Fruit fly (Drosophila melanogaster) whole organism, embryonic: ENCODE data around the gene CG42592.

Source experiments
- Awh ChIP-seq: fragments of 200-800 bp; sonication (Bioruptor generic); IDR thresholded peaks from 2 replicates; pipeline ENCODE4, ENCODE4 v1.3.6; 2022; ENCODE audit warnings: missing biosample characterization, missing genetic modification characterization
- Bdp1 ChIP-seq: fragments of 200-800 bp; sonication (Bioruptor generic); optimal IDR thresholded peaks from 3 replicates; lab custom pipeline; 2016; ENCODE audit warnings: missing biosample characterization, missing genetic modification characterization
- C15 ChIP-seq: fragments of 200-800 bp; sonication (Bioruptor generic); IDR thresholded peaks from 3 replicates; pipeline ENCODE4 v1.3.6; 2022; ENCODE audit warnings: missing biosample characterization, missing genetic modification characterization
- CG10274 ChIP-seq: fragments of 200-800 bp; sonication (Bioruptor generic); optimal IDR thresholded peaks from 3 replicates; lab custom pipeline; 2017; ENCODE audit warnings: missing biosample characterization, mild to moderate bottlenecking, missing genetic modification characterization
- CG10431 ChIP-seq: fragments of 200-800 bp; sonication (Bioruptor generic); optimal IDR thresholded peaks from 3 replicates; lab custom pipeline; 2018; ENCODE audit warnings: missing biosample characterization, mild to moderate bottlenecking, missing genetic modification characterization
- CG10959 ChIP-seq: fragments of 200-800 bp; sonication (Bioruptor generic); IDR thresholded peaks from 2 replicates; pipeline ENCODE4 v1.3.6; 2022; ENCODE audit warnings: missing biosample characterization, missing genetic modification characterization
- CG12219 ChIP-seq: fragments of 200-800 bp; sonication (Bioruptor generic); optimal IDR thresholded peaks from 3 replicates; lab custom pipeline; 2018; ENCODE audit warnings: missing biosample characterization, mild to moderate bottlenecking, missing genetic modification characterization
- CG12942 ChIP-seq: fragments of 200-800 bp; sonication (Bioruptor generic); optimal IDR thresholded peaks from 3 replicates; lab custom pipeline; 2016; ENCODE audit warnings: missing biosample characterization, missing genetic modification characterization
- CG13287 ChIP-seq: fragments of 200-800 bp; sonication (Bioruptor generic); IDR thresholded peaks from 2 replicates; pipeline ENCODE4 v1.3.6; 2022; ENCODE audit warnings: missing biosample characterization, missing genetic modification characterization; ENCODE audit not compliant: partially characterized antibody
- CG16813 ChIP-seq: fragments of 200-800 bp; sonication (Bioruptor generic); IDR thresholded peaks from 3 replicates; pipeline ENCODE4 v1.3.6; 2022; ENCODE audit warnings: missing biosample characterization, missing genetic modification characterization; ENCODE audit not compliant: partially characterized antibody
- CG17361 ChIP-seq: fragments of 200-800 bp; sonication (Bioruptor generic); IDR thresholded peaks from 3 replicates; pipeline ENCODE4 v1.3.6; 2022; ENCODE audit warnings: missing biosample characterization, missing genetic modification characterization
- CG1832 ChIP-seq: fragments of 200-800 bp; sonication (Bioruptor generic); optimal IDR thresholded peaks from 2 replicates; lab custom pipeline; 2017; ENCODE audit warnings: missing biosample characterization, mild to moderate bottlenecking, missing genetic modification characterization, inconsistent platforms
- CG2129 ChIP-seq: fragments of 200-800 bp; sonication (Bioruptor generic); IDR thresholded peaks from 2 replicates; pipeline ENCODE4 v1.3.6; 2022; ENCODE audit warnings: missing biosample characterization, missing genetic modification characterization; ENCODE audit not compliant: partially characterized antibody
- CG2199 ChIP-seq: fragments of 200-800 bp; sonication (Bioruptor generic); IDR thresholded peaks from 3 replicates; pipeline ENCODE4 v1.3.6; 2022; ENCODE audit warnings: missing biosample characterization, missing genetic modification characterization
- CG31224 ChIP-seq: fragments of 200-800 bp; sonication (Bioruptor generic); IDR thresholded peaks from 2 replicates; pipeline ENCODE4 v1.3.6; 2022; ENCODE audit warnings: missing biosample characterization, missing genetic modification characterization
- CG31365 ChIP-seq: fragments of 200-800 bp; sonication (Bioruptor generic); optimal IDR thresholded peaks from 2 replicates; lab custom pipeline; 2018; ENCODE audit warnings: missing biosample characterization, mild to moderate bottlenecking, missing genetic modification characterization
- CG31388 ChIP-seq: fragments of 200-800 bp; sonication (Bioruptor generic); optimal IDR thresholded peaks from 2 replicates; lab custom pipeline; 2016; ENCODE audit warnings: missing biosample characterization, missing genetic modification characterization
- CG31441 ChIP-seq: fragments of 200-800 bp; sonication (Bioruptor generic); IDR thresholded peaks from 2 replicates; pipeline ENCODE4 v1.3.6; 2022; ENCODE audit warnings: missing biosample characterization, missing genetic modification characterization
- CG3163 ChIP-seq: fragments of 200-800 bp; sonication (Bioruptor generic); optimal IDR thresholded peaks from 3 replicates; lab custom pipeline; 2016; ENCODE audit warnings: missing biosample characterization, missing genetic modification characterization
- CG33557 ChIP-seq: fragments of 200-800 bp; sonication (Bioruptor generic); optimal IDR thresholded peaks from 2 replicates; lab custom pipeline; 2019; ENCODE audit warnings: missing biosample characterization, mild to moderate bottlenecking, missing genetic modification characterization, moderate library complexity
- CG3838 ChIP-seq: fragments of 200-800 bp; sonication (Bioruptor generic); optimal IDR thresholded peaks from 3 replicates; lab custom pipeline; 2016; ENCODE audit warnings: missing biosample characterization, missing genetic modification characterization
- CG4360 ChIP-seq: fragments of 200-800 bp; sonication (Bioruptor generic); IDR thresholded peaks from 2 replicates; pipeline ENCODE4 v1.3.6; 2022; ENCODE audit warnings: missing biosample characterization, missing genetic modification characterization
- CG7745 ChIP-seq: fragments of 200-800 bp; sonication (Bioruptor generic); optimal IDR thresholded peaks from 2 replicates; lab custom pipeline; 2018; ENCODE audit warnings: missing biosample characterization, mild to moderate bottlenecking, missing genetic modification characterization, moderate library complexity
- CG9215 ChIP-seq: fragments of 200-800 bp; sonication (Bioruptor generic); IDR thresholded peaks from 2 replicates; pipeline ENCODE4 v1.3.6; 2022; ENCODE audit warnings: missing biosample characterization, missing genetic modification characterization
- CG9797 ChIP-seq: fragments of 200-800 bp; sonication (Bioruptor generic); optimal IDR thresholded peaks from 3 replicates; lab custom pipeline; 2018; ENCODE audit warnings: missing biosample characterization, mild to moderate bottlenecking, missing genetic modification characterization
- D ChIP-seq, 2 experiments: fragments of 200-800 bp in 1 of 2; fragments of >200 bp in 1 of 2; sonication (Bioruptor generic) in 1 of 2; optimal IDR thresholded peaks; 2 replicates in 1 of 2; 3 replicates in 1 of 2; lab custom pipeline; 2017; ENCODE audit warnings: mild to moderate bottlenecking in 1 of 2, missing biosample characterization in 1 of 2, missing genetic modification characterization in 1 of 2, missing genetic modification reagents in 1 of 2
- D19B ChIP-seq: fragments of 200-800 bp; sonication (Bioruptor generic); optimal IDR thresholded peaks from 2 replicates; lab custom pipeline; 2017; ENCODE audit warnings: missing biosample characterization, mild to moderate bottlenecking, missing genetic modification characterization
- HmgD ChIP-seq: fragments of 200-800 bp; sonication (Bioruptor generic); optimal IDR thresholded peaks from 3 replicates; lab custom pipeline; 2016; ENCODE audit warnings: missing biosample characterization, missing genetic modification characterization
- Hr51 ChIP-seq, 2 experiments: fragments of 200-800 bp; sonication (Bioruptor generic); optimal IDR thresholded peaks; 2 replicates in 1 of 2; 3 replicates in 1 of 2; lab custom pipeline; 2016 to 2018; ENCODE audit warnings: missing biosample characterization in 2 of 2, missing genetic modification characterization in 2 of 2, mild to moderate bottlenecking in 1 of 2, moderate library complexity in 1 of 2
- Jarid2 ChIP-seq: fragments of 200-800 bp; sonication (Bioruptor generic); optimal IDR thresholded peaks from 3 replicates; lab custom pipeline; 2017; ENCODE audit warnings: mild to moderate bottlenecking, missing biosample characterization, missing genetic modification reagents, missing genetic modification characterization
- Max ChIP-seq: fragments of 200-800 bp; sonication (Bioruptor generic); optimal IDR thresholded peaks from 2 replicates; lab custom pipeline; 2016; ENCODE audit warnings: missing biosample characterization, mild to moderate bottlenecking, missing genetic modification characterization
- Med ChIP-seq: fragments of 200-800 bp; sonication (Bioruptor generic); peaks from one replicate; lab custom pipeline; 2016; ENCODE audit warnings: missing biosample characterization, missing genetic modification characterization, mild to moderate bottlenecking, inconsistent platforms, moderate library complexity
- Optix ChIP-seq: fragments of 200-800 bp; sonication (Bioruptor generic); IDR thresholded peaks from 3 replicates; pipeline ENCODE4 v1.3.6; 2022; ENCODE audit warnings: missing biosample characterization, missing genetic modification characterization
- PHDP ChIP-seq: fragments of 200-800 bp; sonication (Bioruptor generic); optimal IDR thresholded peaks from 3 replicates; lab custom pipeline; 2018; ENCODE audit warnings: missing biosample characterization, mild to moderate bottlenecking, missing genetic modification characterization, moderate library complexity
- Ravus ChIP-seq: fragments of 200-800 bp; sonication (Bioruptor generic); IDR thresholded peaks from 2 replicates; pipeline ENCODE4 v1.3.6; 2022; ENCODE audit warnings: missing biosample characterization, missing genetic modification characterization
- Scr ChIP-seq: fragments of 200-800 bp; sonication (Bioruptor generic); IDR thresholded peaks from 2 replicates; pipeline ENCODE4 v1.3.6; 2022; ENCODE audit warnings: missing biosample characterization, missing genetic modification characterization; ENCODE audit not compliant: partially characterized antibody
- Sin3A ChIP-seq: fragments of >200 bp; optimal IDR thresholded peaks from 2 replicates; lab custom pipeline; 2018
- Sox100B ChIP-seq: fragments of 200-800 bp; sonication (Bioruptor generic); optimal IDR thresholded peaks from 3 replicates; lab custom pipeline; 2018; ENCODE audit warnings: missing biosample characterization, mild to moderate bottlenecking, missing genetic modification characterization
- ase ChIP-seq: fragments of 200-800 bp; sonication (Bioruptor generic); IDR thresholded peaks from 3 replicates; pipeline ENCODE4 v1.3.6; 2022; ENCODE audit warnings: missing biosample characterization, missing genetic modification characterization
- bab2 ChIP-seq: fragments of 200-800 bp; sonication (Bioruptor generic); optimal IDR thresholded peaks from 2 replicates; lab custom pipeline; 2016; ENCODE audit warnings: missing biosample characterization, missing genetic modification characterization
- bcd ChIP-seq: fragments of 200-800 bp; sonication (Bioruptor generic); optimal IDR thresholded peaks from 2 replicates; lab custom pipeline; 2017; ENCODE audit warnings: missing biosample characterization, mild to moderate bottlenecking, missing genetic modification characterization
- ewg ChIP-seq: fragments of 200-800 bp; sonication (Bioruptor generic); optimal IDR thresholded peaks from 3 replicates; lab custom pipeline; 2017; ENCODE audit warnings: mild to moderate bottlenecking, missing biosample characterization, missing genetic modification reagents, missing genetic modification characterization
- fd102C ChIP-seq: fragments of 200-800 bp; sonication (Bioruptor generic); optimal IDR thresholded peaks from 2 replicates; lab custom pipeline; 2018; ENCODE audit warnings: missing biosample characterization, mild to moderate bottlenecking, missing genetic modification characterization, moderate library complexity
- grn ChIP-seq: fragments of 200-800 bp; sonication (Bioruptor generic); optimal IDR thresholded peaks from 3 replicates; lab custom pipeline; 2017; ENCODE audit warnings: missing biosample characterization, missing genetic modification characterization
- lov ChIP-seq, 2 experiments: fragments of 200-800 bp in 1 of 2; fragments of >200 bp in 1 of 2; sonication (Bioruptor generic) in 1 of 2; IDR thresholded peaks in 1 of 2; optimal IDR thresholded peaks in 1 of 2; 2 replicates in 1 of 2; 3 replicates in 1 of 2; pipeline versions ENCODE4 v1.3.6 to Lab custom; 2017 to 2022; ENCODE audit warnings: missing biosample characterization in 1 of 2, missing genetic modification characterization in 1 of 2
- luna ChIP-seq: fragments of 200-800 bp; sonication (Bioruptor generic); optimal IDR thresholded peaks from 2 replicates; lab custom pipeline; 2016; ENCODE audit warnings: missing biosample characterization, missing genetic modification characterization
- p53 ChIP-seq: fragments of 200-800 bp; sonication (Bioruptor generic); optimal IDR thresholded peaks from 2 replicates; lab custom pipeline; 2016; ENCODE audit warnings: missing biosample characterization, missing genetic modification characterization
- salm ChIP-seq: fragments of 200-800 bp; sonication (Bioruptor generic); optimal IDR thresholded peaks from 2 replicates; lab custom pipeline; 2018; ENCODE audit warnings: missing biosample characterization, mild to moderate bottlenecking, missing genetic modification characterization
- slp2 ChIP-seq: fragments of 200-800 bp; sonication (Bioruptor generic); optimal IDR thresholded peaks from 2 replicates; lab custom pipeline; 2016; ENCODE audit warnings: missing biosample characterization, missing genetic modification characterization
- vfl ChIP-seq: fragments of 200-800 bp; sonication (Bioruptor generic); optimal IDR thresholded peaks from 2 replicates; lab custom pipeline; 2016; ENCODE audit warnings: missing biosample characterization, missing genetic modification characterization

Gene CG42592

DNA sequence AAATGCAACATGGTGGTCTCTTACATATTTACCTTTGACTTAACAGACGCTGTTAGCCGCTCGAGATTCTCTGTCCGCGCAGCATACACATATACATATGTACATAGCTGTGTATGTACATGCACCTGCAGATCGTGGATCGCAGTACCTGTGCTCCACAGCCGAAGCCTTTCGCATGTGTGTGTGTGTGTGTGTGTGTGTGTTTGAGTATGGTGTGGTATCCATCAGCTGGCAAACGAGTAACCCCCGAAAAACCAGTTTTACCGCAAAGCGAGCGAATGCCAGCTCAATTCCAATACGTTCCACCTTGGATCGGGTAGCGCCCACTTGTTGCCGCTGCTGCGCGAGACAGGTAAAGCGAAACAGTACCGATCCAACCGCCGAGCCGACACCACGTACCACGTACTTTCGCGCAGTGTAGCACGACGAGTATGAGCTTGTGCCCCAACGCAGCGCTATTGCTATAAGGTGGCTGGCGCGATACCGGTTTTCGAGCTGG, 5.3 kb upstream of the CG42592 start, which contains the start of gene Cad99C (continued):
- TF ChIP-seq CG2129 (GFP tag; lab: Robert Waterston, UW) (no peak), ewg (GFP tag; lab: Kevin White, UChicago) (no peak), p53 (peak; percentile 60), CG10431 (GFP tag; lab: Kevin White, UChicago) (no peak), Bdp1 (GFP tag; lab: Kevin White, UChicago) (no peak), D19B (GFP tag; lab: Kevin White, UChicago) (no peak), Sin3A (no peak), Ravus (GFP tag; lab: Robert Waterston, UW) (no peak), CG9797 (GFP tag; lab: Kevin White, UChicago) (no peak), CG7745 (tag; lab: Kevin White, UChicago) (no peak), CG9215 (GFP tag; lab: Robert Waterston, UW) (no peak), Awh (GFP tag; lab: Robert Waterston, UW) (no peak), CG31388 (no peak), CG31224 (GFP tag; lab: Robert Waterston, UW) (0 out of 2 replicates have a peak, but pooled peaks have one; percentile 15), CG12219 (GFP tag; lab: Kevin White, UChicago) (no peak), fd102C (GFP tag; lab: Kevin White, UChicago) (no peak), CG16813 (GFP tag; lab: Robert Waterston, UW) (no peak), salm (tag; lab: Kevin White, UChicago) (no peak), ase (GFP tag; lab: Robert Waterston, UW) (no peak), CG31441 (GFP tag; lab: Robert Waterston, UW) (no peak), PHDP (no peak), Hr51 (GFP tag; optimal IDR thresholded peaks at IDR 0.05; lab: Kevin White, UChicago) (no peak), HmgD (GFP tag; lab: Kevin White, UChicago) (no peak), Sox100B (GFP tag; lab: Kevin White, UChicago) (no peak), Med (peak; percentile 78), vfl (GFP tag; lab: Kevin White, UChicago) (no peak), CG31365 (tag; lab: Kevin White, UChicago) (no peak), CG10959 (no peak), bab2 (GFP tag; lab: Kevin White, UChicago) (no peak), CG10274 (GFP tag; lab: Kevin White, UChicago) (no peak), slp2 (GFP tag; lab: Kevin White, UChicago) (no peak), CG12942 (GFP tag; lab: Kevin White, UChicago) (no peak), CG2199 (GFP tag; lab: Robert Waterston, UW) (peak; percentile 84), CG1832 (GFP tag; lab: Kevin White, UChicago) (no peak), Jarid2 (peak; percentile 90), luna (GFP tag; lab: Kevin White, UChicago) (no peak), lov (optimal IDR thresholded peaks at IDR 0.05; lab: Kevin White, UChicago) (no peak), lov (GFP tag; IDR thresholded peaks at IDR 0.05; lab: Robert Waterston, UW) (no peak), CG13287 (GFP tag; lab: Robert Waterston, UW) (peak; percentile 21; the same call in 1 of the 2 replicates), CG4360 (GFP tag; lab: Robert Waterston, UW) (no peak), CG3838 (GFP tag; lab: Kevin White, UChicago) (no peak), Max (no peak), D (optimal IDR thresholded peaks at IDR 0.05; lab: Kevin White, UChicago) (peak; percentile 68), D (GFP tag; optimal IDR thresholded peaks at IDR 0.05; lab: Kevin White, UChicago) (no peak), grn (GFP tag; lab: Kevin White, UChicago) (no peak), Scr (GFP tag; lab: Robert Waterston, UW) (no peak; the same call in 1 of the 2 replicates), CG17361 (no peak), C15 (GFP tag; lab: Robert Waterston, UW) (no peak), CG33557 (GFP tag; lab: Kevin White, UChicago) (no peak), Optix (GFP tag; lab: Robert Waterston, UW) (no peak), CG3163 (GFP tag; lab: Kevin White, UChicago) (no peak), bcd (no peak)
